Worm (Caenorhabditis elegans): ENCODE results near the gene fbxa-157.
"Not testable (repeated sequence)": the region's sequence is repeated elsewhere in the genome, so short reads cannot be mapped to it uniquely, and the experiment has no call there.

fbxa-157 gene

ce11 chrV:17893959-17894358 lies 5.6 kb upstream of the fbxa-157 start, which contains the start of gene C06H5.11:
Gene C06H5.11 (minus strand): TSS chrV:17894059.
- TF ChIP-seq ztf-23, ztf-29, tab-1 (GFP tag; IDR thresholded peaks at IDR 0.05): not testable (repeated sequence)

- TF ChIP-seq med-1 (GFP tag; optimal IDR thresholded peaks at IDR 0.05; ENCODE audit: insufficient read depth); T22C8.4 (GFP tag; IDR thresholded peaks at IDR 0.05); ztf-29 (GFP tag; IDR thresholded peaks at IDR 0.05): not testable (repeated sequence)
Observed at ce11 chrV:17894485-17894884, 5.1 kb upstream of the fbxa-157 start, which contains the start of gene C06H5.12. Gene C06H5.12 (plus strand): TSS chrV:17894785.

ce11 chrV:17896736-17897353 lies 2.8 kb upstream of the fbxa-157 start, which contains the start of gene fbxa-156:
Gene fbxa-156 (minus strand): TSS chrV:17896786.
- TF ChIP-seq ztf-29 (GFP tag; IDR thresholded peaks at IDR 0.05) (no peak), klf-2 (GFP tag; conservative IDR thresholded peaks at IDR 0.05) (no peak), T22C8.4 (GFP tag; IDR thresholded peaks at IDR 0.05) (no peak), cog-1 (tag; optimal IDR thresholded peaks at IDR 0.05) (no peak), ref-1 (GFP tag; conservative IDR thresholded peaks at IDR 0.05) (no peak), flt-1 (GFP tag; IDR thresholded peaks at IDR 0.05) (no peak), tab-1 (GFP tag; IDR thresholded peaks at IDR 0.05) (no peak), med-1 (GFP tag; optimal IDR thresholded peaks at IDR 0.05; ENCODE audit: insufficient read depth) (no peak), ztf-23 (GFP tag; IDR thresholded peaks at IDR 0.05) (no peak)

ce11 chrV:17897646-17898045 lies 2.0 kb upstream of the fbxa-157 start, which contains the start of gene C06H5.13:
Gene C06H5.13 (minus strand): TSS chrV:17897746.
- TF ChIP-seq T22C8.4 (GFP tag; IDR thresholded peaks at IDR 0.05); cog-1 (tag; optimal IDR thresholded peaks at IDR 0.05); ref-1 (GFP tag; conservative IDR thresholded peaks at IDR 0.05): not testable (repeated sequence)

- TF ChIP-seq ztf-29 (GFP tag; IDR thresholded peaks at IDR 0.05); med-1 (GFP tag; optimal IDR thresholded peaks at IDR 0.05; ENCODE audit: insufficient read depth); ztf-23 (GFP tag; IDR thresholded peaks at IDR 0.05): not testable (repeated sequence)
Observed at ce11 chrV:17903829-17904228, 4.2 kb downstream of the fbxa-157 start, which contains the start of gene C06H5.14. Gene C06H5.14 (plus strand): TSS chrV:17904129.

- TF ChIP-seq ref-1 (GFP tag; conservative IDR thresholded peaks at IDR 0.05) (no peak), klf-2 (GFP tag; conservative IDR thresholded peaks at IDR 0.05) (no peak), cog-1 (tag; optimal IDR thresholded peaks at IDR 0.05) (no peak), tab-1 (GFP tag; IDR thresholded peaks at IDR 0.05) (no peak), ztf-29 (GFP tag; IDR thresholded peaks at IDR 0.05) (no peak), T22C8.4 (GFP tag; IDR thresholded peaks at IDR 0.05) (no peak), flt-1 (GFP tag; IDR thresholded peaks at IDR 0.05) (no peak), med-1 (GFP tag; optimal IDR thresholded peaks at IDR 0.05; ENCODE audit: insufficient read depth) (no peak)
Observed at ce11 chrV:17905765-17906164, 6.2 kb downstream of the fbxa-157 start.

- TF ChIP-seq klf-2 (GFP tag; conservative IDR thresholded peaks at IDR 0.05) (no peak), T22C8.4 (GFP tag; IDR thresholded peaks at IDR 0.05) (no peak), ztf-29 (GFP tag; IDR thresholded peaks at IDR 0.05) (no peak), flt-1 (GFP tag; IDR thresholded peaks at IDR 0.05) (no peak), ztf-23 (GFP tag; IDR thresholded peaks at IDR 0.05) (no peak), med-1 (GFP tag; optimal IDR thresholded peaks at IDR 0.05; ENCODE audit: insufficient read depth) (no peak), cog-1 (tag; optimal IDR thresholded peaks at IDR 0.05) (no peak), tab-1 (GFP tag; IDR thresholded peaks at IDR 0.05) (no peak), ref-1 (GFP tag; conservative IDR thresholded peaks at IDR 0.05) (no peak)
Observed at ce11 chrV:17910019-17910418, 10.4 kb downstream of the fbxa-157 start, which contains the start of gene dcar-1. Gene dcar-1 (plus strand): TSS chrV:17910319.

- TF ChIP-seq ref-1 (GFP tag; conservative IDR thresholded peaks at IDR 0.05) (no peak), tab-1 (GFP tag; IDR thresholded peaks at IDR 0.05) (no peak), med-1 (GFP tag; optimal IDR thresholded peaks at IDR 0.05; ENCODE audit: insufficient read depth) (no peak), ztf-29 (GFP tag; IDR thresholded peaks at IDR 0.05) (no peak), flt-1 (GFP tag; IDR thresholded peaks at IDR 0.05) (no peak), ztf-23 (GFP tag; IDR thresholded peaks at IDR 0.05) (no peak), cog-1 (tag; optimal IDR thresholded peaks at IDR 0.05) (no peak), klf-2 (GFP tag; conservative IDR thresholded peaks at IDR 0.05) (no peak), T22C8.4 (GFP tag; IDR thresholded peaks at IDR 0.05) (no peak)
Observed at ce11 chrV:17918726-17919125, 19.1 kb downstream of the fbxa-157 start, which contains the start of gene C06H5.8. Gene C06H5.8 (plus strand): TSS chrV:17919026.

- no peak for TF ChIP-seq cog-1 (tag; optimal IDR thresholded peaks at IDR 0.05)
- no peak for TF ChIP-seq ref-1 (GFP tag; conservative IDR thresholded peaks at IDR 0.05)
- no peak for TF ChIP-seq ztf-29 (GFP tag; IDR thresholded peaks at IDR 0.05)
- TF ChIP-seq med-1 (GFP tag; optimal IDR thresholded peaks at IDR 0.05; ENCODE audit: insufficient read depth), result no peak
- no peak for TF ChIP-seq flt-1 (GFP tag; IDR thresholded peaks at IDR 0.05)
- TF ChIP-seq T22C8.4 (GFP tag; IDR thresholded peaks at IDR 0.05), result no peak
- TF ChIP-seq ztf-23 (GFP tag; IDR thresholded peaks at IDR 0.05), result no peak
- TF ChIP-seq klf-2 (GFP tag; conservative IDR thresholded peaks at IDR 0.05), result no peak
- no peak for TF ChIP-seq tab-1 (GFP tag; IDR thresholded peaks at IDR 0.05)
Observed at ce11 chrV:17921423-17921822, 21.8 kb downstream of the fbxa-157 start, which contains the start of gene E01B7.2. Gene E01B7.2 (plus strand): TSS chrV:17921772.
